Worm (Caenorhabditis elegans) whole organism, L3 larva: ENCODE measurements around the gene cyn-2.

Experiments
- egl-5 ChIP-seq: fragments of 150-350 bp; optimal IDR thresholded peaks from 2 replicates; lab custom pipeline; 2017; ENCODE audit warnings: missing biosample characterization, missing genetic modification reagents, missing genetic modification characterization, inconsistent platforms
- mdl-1 ChIP-seq: fragments of 150-350 bp; optimal IDR thresholded peaks from 2 replicates; lab custom pipeline; 2014; ENCODE audit warnings: missing biosample characterization, missing genetic modification characterization
- nhr-12 ChIP-seq: fragments of 150-350 bp; optimal IDR thresholded peaks from 2 replicates; lab custom pipeline; 2014; ENCODE audit warnings: missing biosample characterization, missing genetic modification characterization
- nhr-237 ChIP-seq: fragments of 150-350 bp; optimal IDR thresholded peaks from 2 replicates; lab custom pipeline; 2014; ENCODE audit warnings: missing biosample characterization, missing genetic modification characterization
- nhr-76 ChIP-seq: fragments of 150-350 bp; sonication (generic microtip); optimal IDR thresholded peaks from 5 replicates; lab custom pipeline; 2014; ENCODE audit warnings: missing biosample characterization, missing genetic modification characterization
- nhr-77 ChIP-seq: fragments of 150-350 bp; optimal IDR thresholded peaks from 2 replicates; lab custom pipeline; 2014; ENCODE audit warnings: missing biosample characterization, missing genetic modification characterization
- sea-2 ChIP-seq: fragments of 150-350 bp; sonication (generic microtip); optimal IDR thresholded peaks from 4 replicates; lab custom pipeline; 2014; ENCODE audit warnings: missing biosample characterization, missing genetic modification reagents, missing genetic modification characterization
- zag-1 ChIP-seq: fragments of 150-350 bp; optimal IDR thresholded peaks from 2 replicates; lab custom pipeline; 2014; ENCODE audit warnings: missing biosample characterization, missing genetic modification characterization
- ztf-11 ChIP-seq: fragments of 150-350 bp; optimal IDR thresholded peaks from 2 replicates; lab custom pipeline; 2014; ENCODE audit warnings: missing biosample characterization, missing genetic modification characterization

ce11 chrIII:13645885-13646488, 46.5 kb upstream of the cyn-2 start:
- TF ChIP-seq sea-2 (no peak), ztf-11 (tag; lab: Kevin White, UChicago) (no peak), nhr-237 (tag; lab: Kevin White, UChicago) (no peak), zag-1 (tag; lab: Kevin White, UChicago) (no peak), nhr-12 (no peak), egl-5 (tag; lab: Kevin White, UChicago) (no peak), nhr-77 (no peak), mdl-1 (tag; lab: Kevin White, UChicago) (no peak), nhr-76 (tag; lab: Kevin White, UChicago) (no peak)
